Worm (Caenorhabditis elegans) whole organism, early embryonic: ENCODE results near the gene grl-24.

Source experiments
- B0310.2 ChIP-seq: sonication (generic microtip); optimal IDR thresholded peaks from 2 replicates; lab custom pipeline; 2016; ENCODE audit warnings: mild to moderate bottlenecking, missing genetic modification characterization, missing compliant biosample characterization
- ama-1 ChIP-seq: fragments of 150-350 bp; optimal IDR thresholded peaks from 2 replicates; lab custom pipeline; 2014
- scrt-1 ChIP-seq: fragments of 200-800 bp; sonication (Bioruptor generic); IDR thresholded peaks from 2 replicates; pipeline ENCODE4 v1.3.6; 2022; ENCODE audit warnings: missing genetic modification characterization, missing compliant biosample characterization
- sea-1 ChIP-seq: fragments of 200-800 bp; sonication (Bioruptor generic); conservative IDR thresholded peaks from 2 replicates; pipeline ENCODE4 v1.3.6; 2022; ENCODE audit warnings: missing genetic modification characterization, missing compliant biosample characterization

- TF ChIP-seq sea-1 (GFP tag; lab: Robert Waterston, UW) (no peak), scrt-1 (no peak), B0310.2 (no peak), ama-1 (no peak)
Observed at ce11 chrIV:17437038-17437437, 38.6 kb downstream of the grl-24 start, which contains the start of gene C06A12.8.
